Worm (Caenorhabditis elegans): ENCODE data around the gene maph-1.3.
"Not testable (repeated sequence)": the region's sequence is repeated elsewhere in the genome, so short reads cannot be mapped to it uniquely, and the experiment has no call there.

The maph-1.3 gene

ce11 chrIII:3844746-3845145 lies at the start of gene maph-1.3:
Gene maph-1.3 (plus strand): TSS chrIII:3844893.
- TF ChIP-seq mbf-1, alr-1, unc-39 (tag; optimal IDR thresholded peaks at IDR 0.05): not testable (repeated sequence)

- TF ChIP-seq unc-62 (GFP tag; optimal IDR thresholded peaks at IDR 0.05) (no peak), mdl-1 (tag; optimal IDR thresholded peaks at IDR 0.05) (no peak), nhr-129 (tag; optimal IDR thresholded peaks at IDR 0.05) (no peak), nhr-10 (tag; optimal IDR thresholded peaks at IDR 0.05) (no peak), aly-2 (tag; optimal IDR thresholded peaks at IDR 0.05) (no peak), ama-1 (optimal IDR thresholded peaks at IDR 0.05) (no peak), dmd-4 (tag; optimal IDR thresholded peaks at IDR 0.05) (no peak), mbf-1 (tag; optimal IDR thresholded peaks at IDR 0.05) (no peak), sma-9 (GFP tag; optimal IDR thresholded peaks at IDR 0.05) (no peak), sma-9 (tag; optimal IDR thresholded peaks at IDR 0.05) (no peak), ztf-1 (GFP tag; conservative IDR thresholded peaks at IDR 0.05) (no peak), nhr-21 (tag; optimal IDR thresholded peaks at IDR 0.05) (no peak), lin-39 (tag; optimal IDR thresholded peaks at IDR 0.05) (no peak), skn-1 (tag; optimal IDR thresholded peaks at IDR 0.05) (no peak), sem-4 (tag; optimal IDR thresholded peaks at IDR 0.05) (no peak)
Measured at ce11 chrIII:3795933-3796332, 48.8 kb upstream of the maph-1.3 start.

ce11 chrIII:3797180-3798026 lies 47.3 kb upstream of the maph-1.3 start:
- peak; percentile 45 for TF ChIP-seq sma-3 (GFP tag; optimal IDR thresholded peaks at IDR 0.05)
- TF ChIP-seq egl-27 (tag; optimal IDR thresholded peaks at IDR 0.05): peak; percentile 27
- peak; percentile 31 for TF ChIP-seq fos-1 (tag; optimal IDR thresholded peaks at IDR 0.05)
- peak; percentile 50 for TF ChIP-seq F13H6.1 (tag; optimal IDR thresholded peaks at IDR 0.05)
- no peak for TF ChIP-seq aly-2 (tag; optimal IDR thresholded peaks at IDR 0.05)
- TF ChIP-seq elt-1 (tag; optimal IDR thresholded peaks at IDR 0.05): peak; percentile 91
- peak; percentile 86 for TF ChIP-seq sem-4 (tag; optimal IDR thresholded peaks at IDR 0.05)
- TF ChIP-seq mbf-1 (tag; optimal IDR thresholded peaks at IDR 0.05): no peak
- no peak for TF ChIP-seq lin-39 (tag; optimal IDR thresholded peaks at IDR 0.05)
- peak; percentile 22 for TF ChIP-seq nhr-21 (tag; optimal IDR thresholded peaks at IDR 0.05)
- peak; percentile 83 for TF ChIP-seq nhr-23 (tag; optimal IDR thresholded peaks at IDR 0.05)
- peak; percentile 18 to 48 for TF ChIP-seq mdl-1 (tag; optimal IDR thresholded peaks at IDR 0.05)
- TF ChIP-seq nhr-25 (tag; optimal IDR thresholded peaks at IDR 0.05): peak; percentile 88
- peak; percentile 35 for TF ChIP-seq nhr-129 (tag; optimal IDR thresholded peaks at IDR 0.05)
- TF ChIP-seq crh-2 (tag; optimal IDR thresholded peaks at IDR 0.05): peak; percentile 47
- no peak for TF ChIP-seq unc-55 (GFP tag; optimal IDR thresholded peaks at IDR 0.05)
- TF ChIP-seq blmp-1 (tag; optimal IDR thresholded peaks at IDR 0.05; ENCODE audit: insufficient read depth): peak; percentile 84
- no peak for TF ChIP-seq R02D3.7 (tag; optimal IDR thresholded peaks at IDR 0.05)
- peak; percentile 0 for TF ChIP-seq lin-13 (GFP tag; optimal IDR thresholded peaks at IDR 0.05)
- TF ChIP-seq ceh-16 (tag; optimal IDR thresholded peaks at IDR 0.05): peak; percentile 88
- peak in 1 of 2 experiments; percentile 39 for TF ChIP-seq lsy-2 (tag; optimal IDR thresholded peaks at IDR 0.05)
- TF ChIP-seq sma-9 (GFP tag; optimal IDR thresholded peaks at IDR 0.05): peak; percentile 91
- TF ChIP-seq sma-9 (tag; optimal IDR thresholded peaks at IDR 0.05): no peak
- TF ChIP-seq unc-62 (GFP tag; optimal IDR thresholded peaks at IDR 0.05): no peak

ce11 chrIII:3798416-3798815 lies 46.3 kb upstream of the maph-1.3 start:
- peak; percentile 23 for TF ChIP-seq lin-13 (GFP tag; optimal IDR thresholded peaks at IDR 0.05)
- no peak for TF ChIP-seq F13H6.1 (tag; optimal IDR thresholded peaks at IDR 0.05)
- TF ChIP-seq ama-1 (optimal IDR thresholded peaks at IDR 0.05): no peak

- TF ChIP-seq elt-3 (tag; optimal IDR thresholded peaks at IDR 0.05): no peak
- TF ChIP-seq nhr-11 (tag; optimal IDR thresholded peaks at IDR 0.05): no peak
- no peak for TF ChIP-seq nhr-23 (tag; optimal IDR thresholded peaks at IDR 0.05)
- no peak for TF ChIP-seq alr-1 (tag; optimal IDR thresholded peaks at IDR 0.05)
- no peak for TF ChIP-seq R02D3.7 (tag; optimal IDR thresholded peaks at IDR 0.05)
- no peak for TF ChIP-seq unc-62 (GFP tag; optimal IDR thresholded peaks at IDR 0.05)
- TF ChIP-seq aly-2 (tag; optimal IDR thresholded peaks at IDR 0.05): no peak
- no peak for TF ChIP-seq mbf-1 (tag; optimal IDR thresholded peaks at IDR 0.05)
- TF ChIP-seq nhr-129 (tag; optimal IDR thresholded peaks at IDR 0.05): peak; percentile 36
- no peak for TF ChIP-seq Y55F3AM.14 (GFP tag; optimal IDR thresholded peaks at IDR 0.05)
- TF ChIP-seq fos-1 (tag; optimal IDR thresholded peaks at IDR 0.05): peak; percentile 18
- TF ChIP-seq ceh-16 (tag; optimal IDR thresholded peaks at IDR 0.05): no peak
- no peak for TF ChIP-seq lin-11 (tag; optimal IDR thresholded peaks at IDR 0.05)
- peak; percentile 32 for TF ChIP-seq gmeb-1 (tag; optimal IDR thresholded peaks at IDR 0.05)
- no peak for TF ChIP-seq skn-1 (tag; optimal IDR thresholded peaks at IDR 0.05)
- no peak for TF ChIP-seq ztf-4 (tag; optimal IDR thresholded peaks at IDR 0.05)
- no peak for TF ChIP-seq elt-1 (tag; optimal IDR thresholded peaks at IDR 0.05)
- no peak for TF ChIP-seq ztf-11 (tag; optimal IDR thresholded peaks at IDR 0.05)
- peak; percentile 17 for TF ChIP-seq F13H6.1 (tag; optimal IDR thresholded peaks at IDR 0.05)
- no peak for TF ChIP-seq nhr-12 (tag; optimal IDR thresholded peaks at IDR 0.05)
- no peak for TF ChIP-seq nhr-21 (tag; optimal IDR thresholded peaks at IDR 0.05)
- peak in 1 of 2 experiments; percentile 39 for TF ChIP-seq lsy-2 (tag; optimal IDR thresholded peaks at IDR 0.05)
- TF ChIP-seq crh-2 (tag; optimal IDR thresholded peaks at IDR 0.05): peak; percentile 66
- peak; percentile 53 for TF ChIP-seq sma-9 (GFP tag; optimal IDR thresholded peaks at IDR 0.05)
- no peak for TF ChIP-seq sma-9 (tag; optimal IDR thresholded peaks at IDR 0.05)
- TF ChIP-seq dmd-4 (tag; optimal IDR thresholded peaks at IDR 0.05): no peak
- no peak for TF ChIP-seq lin-39 (tag; optimal IDR thresholded peaks at IDR 0.05)
- no peak for TF ChIP-seq ama-1 (optimal IDR thresholded peaks at IDR 0.05)
- TF ChIP-seq C34F6.9 (tag; optimal IDR thresholded peaks at IDR 0.05): peak; percentile 12
Measured at ce11 chrIII:3799213-3799612, 45.5 kb upstream of the maph-1.3 start.

Data from whole organism, L2 larva.